Worm (Caenorhabditis elegans) whole organism, L4 larva: Measurements from ENCODE around the gene T05C1.3.
A peak's percentile ranks its signal among the peaks of the same experiment; 100 is the strongest.

Source experiments
- F37D6.2 ChIP-seq: sonication (generic microtip); optimal IDR thresholded peaks from 2 replicates; lab custom pipeline; 2016; ENCODE audit warnings: mild to moderate bottlenecking, missing genetic modification characterization, missing compliant biosample characterization
- R02D3.7 ChIP-seq: fragments of 150-350 bp; sonication (generic microtip); optimal IDR thresholded peaks from 3 replicates; lab custom pipeline; 2014; ENCODE audit warnings: missing biosample characterization, missing genetic modification characterization
- Y105C5A.15 ChIP-seq: fragments of 200-800 bp; sonication (Bioruptor generic); IDR thresholded peaks from 2 replicates; pipeline ENCODE4 v1.3.6; 2022; ENCODE audit warnings: missing genetic modification characterization, missing compliant biosample characterization
- Y48G9A.11 ChIP-seq: fragments of 200-800 bp; sonication (Bioruptor generic); IDR thresholded peaks from 2 replicates; pipeline ENCODE4 v1.3.6; 2022; ENCODE audit warnings: missing genetic modification reagents, missing genetic modification characterization, missing compliant biosample characterization
- ZK546.5 ChIP-seq, 2 experiments: sonication (generic microtip); optimal IDR thresholded peaks; 2 replicates each; lab custom pipeline; 2017; ENCODE audit warnings: missing biosample characterization in 2 of 2, missing genetic modification characterization in 2 of 2
- aha-1 ChIP-seq: fragments of 150-350 bp; peaks from one replicate; lab custom pipeline; 2014; ENCODE audit warnings: missing biosample characterization, missing genetic modification characterization
- ceh-20 ChIP-seq: fragments of 200-800 bp; sonication (Bioruptor generic); IDR thresholded peaks from 2 replicates; pipeline ENCODE4 v1.3.6; 2022; ENCODE audit warnings: missing genetic modification reagents, missing genetic modification characterization, missing compliant biosample characterization
- ces-1 ChIP-seq: fragments of 150-350 bp; sonication (generic microtip); optimal IDR thresholded peaks from 4 replicates; lab custom pipeline; 2014; ENCODE audit warnings: missing biosample characterization, missing genetic modification reagents, missing genetic modification characterization
- ctbp-1 ChIP-seq: fragments of 200-800 bp; sonication (Bioruptor generic); IDR thresholded peaks from 2 replicates; pipeline ENCODE4 v1.3.6; 2022; ENCODE audit warnings: missing genetic modification reagents, missing genetic modification characterization, missing compliant biosample characterization
- daf-16 ChIP-seq, 3 experiments: sonication (generic microtip); optimal IDR thresholded peaks; 2 replicates each; lab custom pipeline; 2016 to 2017; ENCODE audit warnings: missing genetic modification characterization in 3 of 3, missing genetic modification reagents in 3 of 3, mild to moderate bottlenecking in 2 of 3, missing compliant biosample characterization in 2 of 3, missing biosample characterization in 1 of 3, moderate library complexity in 1 of 3
- daf-19 ChIP-seq: fragments of 200-800 bp; sonication (Bioruptor generic); conservative IDR thresholded peaks from 2 replicates; pipeline ENCODE4 v1.3.6; 2022; ENCODE audit warnings: missing genetic modification characterization, missing compliant biosample characterization
- dmd-6 ChIP-seq: fragments of 200-800 bp; sonication (Bioruptor generic); IDR thresholded peaks from 2 replicates; pipeline ENCODE4 v1.3.6; 2022; ENCODE audit warnings: missing genetic modification reagents, missing genetic modification characterization, missing compliant biosample characterization
- dpl-1 ChIP-seq: fragments of 150-350 bp; optimal IDR thresholded peaks from 2 replicates; lab custom pipeline; 2014; ENCODE audit warnings: missing biosample characterization, missing genetic modification reagents, missing genetic modification characterization
- dve-1 ChIP-seq: sonication (generic microtip); optimal IDR thresholded peaks from 2 replicates; lab custom pipeline; 2017; ENCODE audit warnings: antibody characterized with exemption, mild to moderate bottlenecking, missing genetic modification characterization, missing compliant biosample characterization; ENCODE audit not compliant: insufficient read depth
- egl-27 ChIP-seq: sonication (generic microtip); optimal IDR thresholded peaks from 3 replicates; lab custom pipeline; 2017; ENCODE audit warnings: missing biosample characterization, missing genetic modification reagents, missing genetic modification characterization
- hif-1 ChIP-seq, 2 experiments: sonication (generic microtip); optimal IDR thresholded peaks; 2 replicates each; lab custom pipeline; 2016 to 2017; ENCODE audit warnings: missing compliant biosample characterization in 2 of 2, missing genetic modification characterization in 2 of 2, missing genetic modification reagents in 2 of 2, missing genotype in 2 of 2, mild to moderate bottlenecking in 1 of 2
- hlh-11 ChIP-seq: fragments of 200-800 bp; sonication (Bioruptor generic); optimal IDR thresholded peaks from 2 replicates; lab custom pipeline; 2018; ENCODE audit warnings: mild to moderate bottlenecking, missing genetic modification characterization, missing compliant biosample characterization
- hlh-30 ChIP-seq: sonication (generic microtip); optimal IDR thresholded peaks from 2 replicates; lab custom pipeline; 2017; ENCODE audit warnings: antibody characterized with exemption, mild to moderate bottlenecking, missing genetic modification characterization, missing compliant biosample characterization; ENCODE audit not compliant: insufficient read depth
- hmg-1.1 ChIP-seq: fragments of 200-800 bp; sonication (Bioruptor generic); IDR thresholded peaks from 2 replicates; pipeline ENCODE4 v1.3.6; 2022; ENCODE audit warnings: missing genetic modification reagents, missing genetic modification characterization, missing compliant biosample characterization
- lin-1 ChIP-seq: fragments of 200-800 bp; sonication (Bioruptor generic); IDR thresholded peaks from 2 replicates; pipeline ENCODE4 v1.3.6; 2022; ENCODE audit warnings: missing genetic modification reagents, missing genetic modification characterization, missing compliant biosample characterization
- lin-13 ChIP-seq: fragments of 150-350 bp; optimal IDR thresholded peaks from 2 replicates; lab custom pipeline; 2014; ENCODE audit warnings: missing biosample characterization, missing genetic modification reagents, missing genetic modification characterization
- lin-38 ChIP-seq: fragments of 200-800 bp; sonication (Bioruptor generic); IDR thresholded peaks from 2 replicates; pipeline ENCODE4 v1.3.6; 2022; ENCODE audit warnings: missing genetic modification reagents, missing genetic modification characterization, missing compliant biosample characterization
- lsy-2 ChIP-seq, 2 experiments: fragments of 150-350 bp in 1 of 2; sonication (generic microtip) in 1 of 2; optimal IDR thresholded peaks; 2 replicates each; lab custom pipeline; 2014 to 2017; ENCODE audit warnings: missing biosample characterization in 2 of 2, missing genetic modification characterization in 2 of 2
- mdl-1 ChIP-seq, 2 experiments: fragments of 150-350 bp in 1 of 2; sonication (generic microtip) in 1 of 2; optimal IDR thresholded peaks; 2 replicates each; lab custom pipeline; 2014 to 2017; ENCODE audit warnings: missing biosample characterization in 2 of 2, missing genetic modification characterization in 2 of 2
- mep-1 ChIP-seq: fragments of 150-350 bp; sonication (generic microtip); optimal IDR thresholded peaks from 3 replicates; lab custom pipeline; 2014; ENCODE audit warnings: missing biosample characterization, missing genetic modification characterization
- mes-2 ChIP-seq: sonication (generic microtip); optimal IDR thresholded peaks from 2 replicates; lab custom pipeline; 2016; ENCODE audit warnings: missing genotype, mild to moderate bottlenecking, missing genetic modification characterization, missing compliant biosample characterization; ENCODE audit not compliant: poor library complexity, severe bottlenecking
- mxl-3 ChIP-seq: fragments of 200-800 bp; sonication (Bioruptor generic); optimal IDR thresholded peaks from 2 replicates; lab custom pipeline; 2018; ENCODE audit warnings: mild to moderate bottlenecking, missing genetic modification characterization, missing compliant biosample characterization
- nhr-11 ChIP-seq: fragments of 150-350 bp; optimal IDR thresholded peaks from 2 replicates; lab custom pipeline; 2014; ENCODE audit warnings: missing biosample characterization, missing genetic modification characterization
- nhr-237 ChIP-seq: sonication (generic microtip); optimal IDR thresholded peaks from 2 replicates; lab custom pipeline; 2017; ENCODE audit warnings: missing biosample characterization, missing genetic modification characterization
- nhr-28 ChIP-seq: fragments of 150-350 bp; optimal IDR thresholded peaks from 2 replicates; lab custom pipeline; 2014; ENCODE audit warnings: missing biosample characterization, missing genetic modification characterization
- nhr-41 ChIP-seq: fragments of 200-800 bp; sonication (Bioruptor generic); IDR thresholded peaks from 2 replicates; pipeline ENCODE4 v1.3.6; 2022; ENCODE audit warnings: missing genetic modification reagents, missing genetic modification characterization, missing compliant biosample characterization
- nhr-77 ChIP-seq: fragments of 150-350 bp; optimal IDR thresholded peaks from 2 replicates; lab custom pipeline; 2014; ENCODE audit warnings: missing biosample characterization, missing genetic modification characterization
- pha-4 ChIP-seq, 2 experiments: fragments of 150-350 bp in 1 of 2; fragments of 200-800 bp in 1 of 2; sonication (Bioruptor generic) in 1 of 2; IDR thresholded peaks in 1 of 2; optimal IDR thresholded peaks in 1 of 2; 2 replicates each; pipeline versions ENCODE4 v1.3.6 to Lab custom; 2014 to 2022; ENCODE audit warnings: missing genetic modification characterization in 2 of 2, missing genetic modification reagents in 2 of 2, missing biosample characterization in 1 of 2, missing compliant biosample characterization in 1 of 2
- pqm-1 ChIP-seq: sonication (generic microtip); optimal IDR thresholded peaks from 2 replicates; lab custom pipeline; 2017; ENCODE audit warnings: missing biosample characterization, missing genetic modification characterization
- rbr-2 ChIP-seq: sonication (generic microtip); optimal IDR thresholded peaks from 2 replicates; lab custom pipeline; 2016; ENCODE audit warnings: missing genotype, missing genetic modification characterization, missing compliant biosample characterization
- snpc-4 ChIP-seq: fragments of 150-350 bp; optimal IDR thresholded peaks from 2 replicates; lab custom pipeline; 2014; ENCODE audit warnings: missing biosample characterization, missing genetic modification characterization
- unc-62 ChIP-seq, 3 experiments: fragments of 150-350 bp in 1 of 3; sonication (generic microtip); optimal IDR thresholded peaks in 2 of 3; peaks in 1 of 3; 1 replicate in 1 of 3; 2 replicates in 2 of 3; lab custom pipeline; 2014 to 2017; ENCODE audit warnings: missing biosample characterization in 3 of 3, missing genetic modification characterization in 3 of 3, missing genetic modification reagents in 3 of 3, missing genotype in 1 of 3
- vab-7 ChIP-seq: fragments of 200-800 bp; sonication (Bioruptor generic); IDR thresholded peaks from 2 replicates; pipeline ENCODE4 v1.3.6; 2022; ENCODE audit warnings: missing genetic modification reagents, missing genetic modification characterization, missing compliant biosample characterization
- zip-2 ChIP-seq: fragments of 150-350 bp; optimal IDR thresholded peaks from 2 replicates; lab custom pipeline; 2014; ENCODE audit warnings: missing biosample characterization, missing genetic modification characterization
- ztf-7 ChIP-seq: fragments of 150-350 bp; optimal IDR thresholded peaks from 2 replicates; lab custom pipeline; 2014; ENCODE audit warnings: missing biosample characterization, missing genetic modification characterization

Gene T05C1.3

DNA sequence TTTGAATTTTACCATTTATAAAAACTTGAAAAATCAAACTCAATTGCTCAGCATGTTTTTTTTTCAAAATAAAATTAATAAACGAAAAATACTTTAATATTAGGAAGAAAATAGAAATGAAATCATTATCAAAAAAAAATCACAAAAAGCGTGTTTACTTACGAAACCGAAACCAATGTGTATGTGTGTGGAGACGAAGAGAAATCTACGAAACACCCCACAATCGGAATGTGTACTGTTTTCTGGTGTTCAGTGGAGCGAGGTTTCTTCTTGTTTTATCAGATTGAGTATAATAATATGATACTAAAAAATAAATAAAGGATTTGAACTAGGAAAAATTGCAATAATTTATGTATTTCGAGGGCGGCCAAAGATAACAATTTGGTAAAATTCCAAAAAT, 18.5 kb upstream of the T05C1.3 start:
- TF ChIP-seq pqm-1 (tag; lab: Kevin White, UChicago), result peak; percentile 44
- TF ChIP-seq daf-16 (GFP tag; optimal IDR thresholded peaks at IDR 0.05; lab: Kevin White, UChicago), result no peak
- TF ChIP-seq daf-16 (tag; optimal IDR thresholded peaks at IDR 0.05; lab: Kevin White, UChicago), result peak; percentile 98
- TF ChIP-seq nhr-28 (tag; lab: Kevin White, UChicago), result peak; percentile 84
- TF ChIP-seq ztf-7 (tag; lab: Kevin White, UChicago), result peak; percentile 15
- TF ChIP-seq hlh-11 (tag; lab: Kevin White, UChicago), result peak; percentile 57
- peak; percentile 26 for TF ChIP-seq mep-1
- TF ChIP-seq nhr-77 (tag; lab: Kevin White, UChicago), result peak; percentile 53
- TF ChIP-seq hif-1 (tag; optimal IDR thresholded peaks at IDR 0.05; lab: Kevin White, UChicago), result no peak
- TF ChIP-seq zip-2, result no peak
- TF ChIP-seq dpl-1, result peak; percentile 21
- no peak for TF ChIP-seq Y105C5A.15 (GFP tag; lab: Robert Waterston, UW)
- TF ChIP-seq dmd-6 (GFP tag; lab: Robert Waterston, UW), result 0 out of 2 replicates have a peak, but pooled peaks have one; percentile 29
- no peak for TF ChIP-seq pha-4 (GFP tag; IDR thresholded peaks at IDR 0.05; lab: Robert Waterston, UW)
- peak; percentile 70 for TF ChIP-seq pha-4 (tag; optimal IDR thresholded peaks at IDR 0.05; lab: Kevin White, UChicago)
- peak; percentile 68 for TF ChIP-seq dve-1 (tag; lab: Kevin White, UChicago)
- TF ChIP-seq hlh-30 (tag; lab: Kevin White, UChicago), result peak; percentile 21
- TF ChIP-seq ZK546.5 (tag; optimal IDR thresholded peaks at IDR 0.05; lab: Kevin White, UChicago), result no peak
- no peak for TF ChIP-seq F37D6.2 (tag; lab: Kevin White, UChicago)
- no peak for TF ChIP-seq R02D3.7 (tag; lab: Kevin White, UChicago)
- peak in 1 of 2 experiments; percentile 43 for TF ChIP-seq lsy-2 (tag; optimal IDR thresholded peaks at IDR 0.05; lab: Kevin White, UChicago)
- TF ChIP-seq mes-2 (tag; lab: Kevin White, UChicago), result peak; percentile 48

DNA sequence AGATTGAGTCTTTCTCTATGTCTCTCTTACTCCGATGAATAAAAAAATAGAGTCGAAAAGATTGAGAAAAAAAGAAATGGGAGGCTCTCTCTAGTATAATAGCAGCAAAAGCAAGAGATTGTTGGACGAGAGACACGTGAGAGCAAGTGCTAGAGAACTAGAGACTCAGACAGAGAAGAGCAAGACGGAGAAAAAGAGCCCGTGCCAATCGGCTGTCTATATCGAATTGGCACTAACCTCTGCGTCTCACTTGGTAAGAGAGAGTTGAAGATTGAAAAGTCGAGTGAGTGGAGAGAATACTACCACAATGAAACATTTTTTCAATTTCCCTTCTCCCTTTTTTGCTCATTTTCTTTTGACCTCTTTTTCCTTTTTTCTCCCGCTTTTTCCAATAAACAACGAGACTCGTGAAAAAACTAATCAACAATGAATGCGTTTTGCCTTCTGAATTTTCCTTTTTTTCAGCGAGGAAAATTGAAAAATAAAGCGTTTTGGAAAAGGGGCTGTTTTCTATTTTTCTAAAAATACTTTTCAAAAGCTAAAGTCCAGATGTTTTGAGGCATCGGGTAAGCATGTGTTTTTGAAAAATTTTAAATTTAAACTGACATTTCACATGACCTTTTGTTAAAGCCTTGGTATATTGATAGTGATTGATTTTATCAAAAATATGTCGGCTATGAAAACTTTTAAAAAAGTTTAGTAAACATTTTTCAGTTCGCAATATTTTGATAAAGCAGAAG, 17.5 kb upstream of the T05C1.3 start:
- no peak for TF ChIP-seq nhr-237
- peak; percentile 70; the same call in 1 of the 2 replicates for TF ChIP-seq hmg-1.1
- TF ChIP-seq egl-27 (tag; lab: Kevin White, UChicago), result no peak
- no peak for TF ChIP-seq zip-2
- peak; percentile 46 for TF ChIP-seq ces-1
- peak in 1 of 2 experiments; percentile 49 for TF ChIP-seq hif-1 (tag; optimal IDR thresholded peaks at IDR 0.05; lab: Kevin White, UChicago)
- TF ChIP-seq mdl-1 (tag; optimal IDR thresholded peaks at IDR 0.05; lab: Kevin White, UChicago), result peak in 1 of 2 experiments; percentile 82
- peak; percentile 74 for TF ChIP-seq dmd-6 (GFP tag; lab: Robert Waterston, UW)
- no peak for TF ChIP-seq daf-19 (GFP tag; lab: Robert Waterston, UW)
- TF ChIP-seq ztf-7 (tag; lab: Kevin White, UChicago), result peak; percentile 12
- peak; percentile 45 for TF ChIP-seq lin-38
- TF ChIP-seq hlh-30 (tag; lab: Kevin White, UChicago), result peak; percentile 90
- TF ChIP-seq snpc-4, result no peak
- peak; percentile 60 for TF ChIP-seq aha-1 (tag; lab: Kevin White, UChicago)
- peak; percentile 15 for TF ChIP-seq pqm-1 (tag; lab: Kevin White, UChicago)
- peak; percentile 73 to 76 for TF ChIP-seq lsy-2 (tag; optimal IDR thresholded peaks at IDR 0.05; lab: Kevin White, UChicago)
- TF ChIP-seq nhr-11 (tag; lab: Kevin White, UChicago), result peak; percentile 75
- peak; percentile 74 for TF ChIP-seq rbr-2 (tag; lab: Kevin White, UChicago)
- TF ChIP-seq hlh-11 (tag; lab: Kevin White, UChicago), result peak; percentile 70
- TF ChIP-seq R02D3.7 (tag; lab: Kevin White, UChicago), result no peak
- TF ChIP-seq lin-13 (GFP tag; lab: Kevin White, UChicago), result peak; percentile 23
- peak; percentile 46 for TF ChIP-seq mxl-3 (GFP tag; lab: Kevin White, UChicago)
- TF ChIP-seq nhr-28 (tag; lab: Kevin White, UChicago), result peak; percentile 35
- TF ChIP-seq pha-4 (GFP tag; IDR thresholded peaks at IDR 0.05; lab: Robert Waterston, UW), result peak; percentile 47; the same call in 1 of the 2 replicates
- peak; percentile 8 for TF ChIP-seq pha-4 (tag; optimal IDR thresholded peaks at IDR 0.05; lab: Kevin White, UChicago)
- peak; percentile 53 for TF ChIP-seq dve-1 (tag; lab: Kevin White, UChicago)
- peak; percentile 63 for TF ChIP-seq mep-1
- TF ChIP-seq nhr-41, result no peak
- TF ChIP-seq unc-62 (GFP tag; optimal IDR thresholded peaks at IDR 0.05 in 1 of 2; lab: Kevin White, UChicago), result peak in 1 of 2 experiments; percentile 93
- TF ChIP-seq unc-62 (tag; optimal IDR thresholded peaks at IDR 0.05; lab: Kevin White, UChicago), result no peak
- peak; percentile 28 for TF ChIP-seq F37D6.2 (tag; lab: Kevin White, UChicago)
- TF ChIP-seq lin-1 (GFP tag; lab: Robert Waterston, UW), result 0 out of 2 replicates have a peak, but pooled peaks have one; percentile 44
- TF ChIP-seq Y48G9A.11, result no peak
- no peak for TF ChIP-seq vab-7
- peak; percentile 31 for TF ChIP-seq mes-2 (tag; lab: Kevin White, UChicago)
- TF ChIP-seq ceh-20 (GFP tag; lab: Robert Waterston, UW), result peak; percentile 40; the same call in 1 of the 2 replicates
- peak; percentile 46 for TF ChIP-seq dpl-1
- TF ChIP-seq ctbp-1 (GFP tag; lab: Robert Waterston, UW), result peak; percentile 64; the same call in 1 of the 2 replicates
